Fruit fly (Drosophila melanogaster) whole organism, pupa: Measurements from ENCODE around the gene CG13458.

Source experiments
- CG12605 ChIP-seq: fragments of 200-800 bp; sonication (Bioruptor generic); IDR thresholded peaks from 2 replicates; pipeline ENCODE4 v1.3.6; 2022; ENCODE audit warnings: missing biosample characterization, missing genetic modification characterization
- CG14655 ChIP-seq: fragments of 200-800 bp; sonication (Bioruptor generic); optimal IDR thresholded peaks from 3 replicates; lab custom pipeline; 2017; ENCODE audit warnings: mild to moderate bottlenecking, missing biosample characterization, missing genetic modification reagents, missing genetic modification characterization
- CG17806 ChIP-seq: fragments of 200-800 bp; sonication (Bioruptor generic); optimal IDR thresholded peaks from 2 replicates; lab custom pipeline; 2018; ENCODE audit warnings: missing biosample characterization, mild to moderate bottlenecking, missing genetic modification characterization, moderate library complexity
- CG32121 ChIP-seq: fragments of 200-800 bp; sonication (Bioruptor generic); IDR thresholded peaks from 2 replicates; pipeline ENCODE4 v1.3.6; 2022; ENCODE audit warnings: missing biosample characterization, missing genetic modification characterization
- CG34367 ChIP-seq: fragments of 200-800 bp; sonication (Bioruptor generic); optimal IDR thresholded peaks from 2 replicates; lab custom pipeline; 2018; ENCODE audit warnings: missing biosample characterization, mild to moderate bottlenecking, missing genetic modification characterization
- CG8159 ChIP-seq: fragments of 200-800 bp; sonication (Bioruptor generic); optimal IDR thresholded peaks from 3 replicates; lab custom pipeline; 2018; ENCODE audit warnings: missing biosample characterization, mild to moderate bottlenecking, missing genetic modification characterization, moderate library complexity
- EcR ChIP-seq: fragments of 200-800 bp; sonication (Bioruptor generic); optimal IDR thresholded peaks from 3 replicates; lab custom pipeline; 2019; ENCODE audit warnings: missing biosample characterization, missing genetic modification characterization, mild to moderate bottlenecking, moderate library complexity, missing genetic modification reagents
- fd96Ca ChIP-seq: fragments of 200-800 bp; sonication (Bioruptor generic); IDR thresholded peaks from 3 replicates; pipeline ENCODE4 v1.3.6; 2022; ENCODE audit warnings: missing biosample characterization, missing genetic modification characterization
- gl ChIP-seq: fragments of 200-800 bp; sonication (Bioruptor generic); optimal IDR thresholded peaks from 2 replicates; lab custom pipeline; 2018; ENCODE audit warnings: missing biosample characterization, mild to moderate bottlenecking, missing genetic modification characterization

DNA sequence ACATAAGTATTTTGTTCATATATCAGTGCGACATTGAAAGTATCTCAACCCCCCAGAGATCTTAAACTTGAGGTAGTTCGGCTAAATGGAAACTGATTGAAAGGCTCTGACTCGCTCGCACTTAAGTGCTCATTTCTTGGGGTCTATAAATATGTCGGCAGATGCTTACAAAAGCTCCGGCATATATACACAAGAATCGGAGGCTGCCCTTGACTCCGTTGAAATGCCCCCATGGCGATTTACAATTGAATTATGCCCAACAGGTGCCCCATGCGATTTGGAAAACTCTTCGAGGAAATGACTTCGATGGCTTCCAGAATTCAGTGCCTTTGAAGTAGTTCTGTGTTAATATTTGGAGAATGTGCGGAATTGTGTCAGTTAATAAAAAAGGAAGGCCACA lies 39.7 kb upstream of the CG13458 start:
- TF ChIP-seq CG17806 (no peak), gl (tag; lab: Kevin White, UChicago) (no peak), EcR (GFP tag; lab: Kevin White, UChicago) (no peak), CG32121 (GFP tag; lab: Robert Waterston, UW) (no peak), CG12605 (no peak), fd96Ca (GFP tag; lab: Robert Waterston, UW) (no peak), CG14655 (GFP tag; lab: Kevin White, UChicago) (no peak), CG34367 (tag; lab: Kevin White, UChicago) (no peak), CG8159 (no peak)
